Worm (Caenorhabditis elegans): ENCODE measurements around the gene Y105C5B.1413.

Gene Y105C5B.1413

ce11 chrIV:16186008-16186407 is 1.6 kb upstream of the Y105C5B.1413 start:
- no peak for TF ChIP-seq unc-3 (GFP tag; conservative IDR thresholded peaks at IDR 0.05)
- no peak for TF ChIP-seq unc-3 (tag; optimal IDR thresholded peaks at IDR 0.05)
- TF ChIP-seq che-1 (tag; optimal IDR thresholded peaks at IDR 0.05) = no peak
- TF ChIP-seq fax-1 (tag; optimal IDR thresholded peaks at IDR 0.05) = no peak
- TF ChIP-seq eyg-1 (tag; optimal IDR thresholded peaks at IDR 0.05) = no peak
- no peak for TF ChIP-seq ceh-19 (GFP tag; optimal IDR thresholded peaks at IDR 0.05)
- no peak for TF ChIP-seq fkh-6 (tag; optimal IDR thresholded peaks at IDR 0.05)
- TF ChIP-seq ztf-16 (tag; optimal IDR thresholded peaks at IDR 0.05) = no peak
- TF ChIP-seq ceh-45 (GFP tag; IDR thresholded peaks at IDR 0.05) = no peak
- no peak for TF ChIP-seq rnt-1 (tag; optimal IDR thresholded peaks at IDR 0.05)
- TF ChIP-seq fkh-10 (GFP tag; optimal IDR thresholded peaks at IDR 0.05) = no peak
- no peak for TF ChIP-seq unc-42 (tag; optimal IDR thresholded peaks at IDR 0.05)
- TF ChIP-seq unc-86 (tag; optimal IDR thresholded peaks at IDR 0.05) = no peak
- no peak for TF ChIP-seq npax-4 (tag; optimal IDR thresholded peaks at IDR 0.05)
- no peak for TF ChIP-seq ceh-30 (tag; optimal IDR thresholded peaks at IDR 0.05)

- TF ChIP-seq hlh-8 (tag; optimal IDR thresholded peaks at IDR 0.05) (no peak), ttx-3 (tag; optimal IDR thresholded peaks at IDR 0.05) (no peak), pqm-1 (tag; optimal IDR thresholded peaks at IDR 0.05) (peak; percentile 36), lim-6 (tag; optimal IDR thresholded peaks at IDR 0.05) (no peak), gmeb-2 (tag; optimal IDR thresholded peaks at IDR 0.05) (no peak), elt-2 (tag; optimal IDR thresholded peaks at IDR 0.05) (peak; percentile 94), T23F11.4 (GFP tag; optimal IDR thresholded peaks at IDR 0.05) (no peak), ceh-18 (tag; optimal IDR thresholded peaks at IDR 0.05) (peak; percentile 36)
These were observed 3.4 kb downstream of the Y105C5B.1413 start for ce11 chrIV:16180898-16181482.

- TF ChIP-seq T23F11.4 (GFP tag; optimal IDR thresholded peaks at IDR 0.05) (no peak), elt-2 (tag; optimal IDR thresholded peaks at IDR 0.05) (peak; percentile 59)
These were observed 6.0 kb downstream of the Y105C5B.1413 start for ce11 chrIV:16178433-16178832.

- TF ChIP-seq Y22D7AL.16 (tag; optimal IDR thresholded peaks at IDR 0.05) (no peak), ceh-34 (tag; optimal IDR thresholded peaks at IDR 0.05) (no peak), ceh-24 (tag; optimal IDR thresholded peaks at IDR 0.05) (no peak), fax-1 (tag; optimal IDR thresholded peaks at IDR 0.05) (no peak), ceh-22 (tag; optimal IDR thresholded peaks at IDR 0.05) (no peak), dve-1 (tag; optimal IDR thresholded peaks at IDR 0.05) (no peak), ttx-3 (tag; optimal IDR thresholded peaks at IDR 0.05) (no peak)
These were observed 7.6 kb downstream of the Y105C5B.1413 start for ce11 chrIV:16176808-16177207.

ce11 chrIV:16172786-16173371 is 11.5 kb downstream of the Y105C5B.1413 start:
- TF ChIP-seq pqm-1 (tag; optimal IDR thresholded peaks at IDR 0.05) (no peak), dve-1 (tag; optimal IDR thresholded peaks at IDR 0.05) (peak; percentile 95)

- TF ChIP-seq ceh-30 (tag; optimal IDR thresholded peaks at IDR 0.05) (no peak), odd-2 (tag; optimal IDR thresholded peaks at IDR 0.05) (no peak), sox-4 (tag; optimal IDR thresholded peaks at IDR 0.05) (no peak), madf-2 (tag; optimal IDR thresholded peaks at IDR 0.05) (no peak), sdc-2 (tag; optimal IDR thresholded peaks at IDR 0.05) (no peak), ceh-31 (tag; optimal IDR thresholded peaks at IDR 0.05) (no peak), lim-6 (tag; optimal IDR thresholded peaks at IDR 0.05) (no peak), K09A11.1 (tag; optimal IDR thresholded peaks at IDR 0.05; ENCODE audit: insufficient read depth) (no peak), C38D4.7 (GFP tag; optimal IDR thresholded peaks at IDR 0.05) (no peak), ceh-19 (GFP tag; optimal IDR thresholded peaks at IDR 0.05) (no peak), pat-9 (tag; optimal IDR thresholded peaks at IDR 0.05) (no peak), ceh-45 (GFP tag; IDR thresholded peaks at IDR 0.05) (no peak), ceh-9 (tag; optimal IDR thresholded peaks at IDR 0.05) (no peak), hlh-6 (tag; optimal IDR thresholded peaks at IDR 0.05) (no peak), lin-11 (tag; optimal IDR thresholded peaks at IDR 0.05) (no peak)
These were observed 13.1 kb downstream of the Y105C5B.1413 start for ce11 chrIV:16171326-16171725.
